Fruit fly (Drosophila melanogaster): ENCODE measurements around the gene CG42750.

DNA sequence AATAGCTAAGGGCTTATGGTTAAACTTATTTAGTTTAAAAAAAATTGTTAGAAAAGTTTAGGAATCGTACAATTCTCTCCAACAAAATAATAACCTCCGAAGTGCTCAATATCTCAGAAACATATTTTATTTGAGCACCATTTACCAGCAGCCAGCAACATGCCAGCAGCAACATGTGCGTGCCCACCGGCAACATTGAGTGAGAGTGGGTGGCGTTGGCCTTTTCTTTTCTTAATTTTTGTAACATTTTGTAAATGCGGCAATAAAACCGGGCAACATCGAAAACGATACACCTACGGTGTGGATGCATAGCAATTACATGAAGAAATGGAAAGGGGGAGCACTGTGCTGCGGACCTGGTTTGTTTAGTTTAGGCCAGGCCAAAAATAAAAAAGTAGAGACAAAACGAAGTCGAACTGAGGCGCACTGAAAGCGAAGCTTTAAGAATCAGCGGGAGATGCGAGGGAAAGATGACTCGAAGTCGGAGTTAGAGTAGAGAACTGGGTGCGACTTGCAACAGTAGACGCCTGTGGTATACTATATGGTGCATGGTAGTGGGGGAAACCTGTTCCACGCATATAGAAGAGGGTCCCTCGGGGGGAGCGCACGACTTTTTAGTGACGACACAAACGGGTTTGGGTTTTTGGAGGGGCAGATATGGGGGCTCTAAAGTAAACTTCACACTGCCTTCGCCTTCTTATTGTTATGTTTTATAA is 36.2 kb upstream of the CG42750 start:
- TF ChIP-seq usp (GFP tag; optimal IDR thresholded peaks at IDR 0.05), result no peak
- no peak for TF ChIP-seq EcR (GFP tag; optimal IDR thresholded peaks at IDR 0.05)
- no peak for TF ChIP-seq CG8478 (optimal IDR thresholded peaks at IDR 0.05)
- TF ChIP-seq pan (optimal IDR thresholded peaks at IDR 0.05), result no peak
